Worm (Caenorhabditis elegans): ENCODE measurements around the gene C18E9.5.

The C18E9.5 gene

DNA sequence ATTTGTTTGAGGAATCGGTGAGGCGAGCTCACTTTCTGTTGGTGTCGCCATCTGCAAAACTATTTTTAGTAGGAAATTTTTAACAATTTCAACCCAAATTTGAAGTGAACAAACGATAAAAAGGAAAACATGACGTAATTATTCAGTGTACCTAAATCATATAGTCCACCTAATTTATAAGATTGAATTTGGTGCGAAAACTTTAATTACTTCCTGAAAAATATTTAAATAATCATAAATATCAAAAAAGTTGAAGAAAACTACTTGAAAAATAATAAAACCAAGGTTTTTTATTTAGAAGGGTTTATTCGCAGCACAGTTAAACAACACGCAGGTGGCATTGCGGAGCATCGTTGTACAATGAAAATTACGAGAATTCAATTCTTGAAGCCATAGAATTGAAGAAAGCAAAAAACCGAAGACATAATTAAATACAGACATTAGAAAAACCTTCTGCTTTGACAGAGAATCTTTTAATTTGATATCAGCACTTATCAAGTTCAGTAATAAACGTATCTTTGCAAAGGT is 3.8 kb downstream of the C18E9.5 start, which contains the start of gene tomm-40:
Gene tomm-40, minus strand, starts transcription at position 51 of the 528 bp plus-strand sequence.
- TF ChIP-seq him-1 (tag; optimal IDR thresholded peaks at IDR 0.05) (no peak), W03F9.2 (tag; optimal IDR thresholded peaks at IDR 0.05) (no peak), dao-5 (tag; optimal IDR thresholded peaks at IDR 0.05) (no peak)

DNA sequence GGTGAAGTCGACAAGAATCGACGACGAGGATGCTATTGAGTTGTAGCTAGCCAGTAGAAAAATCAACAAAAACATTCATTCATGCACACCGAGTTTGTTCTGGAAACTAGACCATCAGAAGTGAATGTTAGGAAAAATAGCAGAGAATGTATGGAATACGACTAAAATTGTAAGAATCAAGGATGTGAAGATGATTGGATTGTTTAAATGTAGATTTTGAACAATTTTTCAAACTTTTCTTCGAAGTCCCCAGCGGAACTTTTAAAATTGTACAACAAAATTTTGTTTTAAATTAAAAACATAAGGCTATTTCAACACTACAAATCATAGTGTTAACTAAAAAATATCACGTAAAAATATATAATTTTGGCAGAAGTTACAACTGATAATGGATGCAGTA is 12.9 kb downstream of the C18E9.5 start, which contains the start of gene C18E9.7:
Gene C18E9.7, minus strand, starts transcription at position 101 of the 400 bp plus-strand sequence.
- TF ChIP-seq him-1 (tag; optimal IDR thresholded peaks at IDR 0.05) (no peak), dao-5 (tag; optimal IDR thresholded peaks at IDR 0.05) (no peak), W03F9.2 (tag; optimal IDR thresholded peaks at IDR 0.05) (no peak)

DNA sequence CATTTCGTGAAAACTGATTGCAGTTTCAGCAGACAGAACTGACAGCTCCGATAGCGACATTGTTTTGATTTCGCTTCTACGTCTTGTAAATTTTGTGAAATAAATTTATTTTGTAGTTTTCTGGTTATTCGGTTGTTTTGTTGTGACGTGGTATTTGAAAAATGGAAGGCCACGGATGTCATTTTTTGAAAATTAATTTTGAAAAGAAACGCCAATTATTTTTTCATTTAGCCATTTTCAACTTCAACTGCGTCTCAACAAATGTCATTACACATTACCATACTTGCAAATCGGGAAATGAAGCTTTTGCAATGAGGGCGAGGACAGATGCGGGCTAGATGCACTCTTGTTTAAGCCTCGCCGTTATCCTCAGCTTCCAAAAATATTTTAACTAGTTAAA is 18.2 kb downstream of the C18E9.5 start, which contains the start of gene C18E9.8:
Gene C18E9.8, minus strand, starts transcription at position 101 of the 400 bp plus-strand sequence.
- TF ChIP-seq him-1 (tag; optimal IDR thresholded peaks at IDR 0.05) (no peak), W03F9.2 (tag; optimal IDR thresholded peaks at IDR 0.05) (no peak), dao-5 (tag; optimal IDR thresholded peaks at IDR 0.05) (no peak)

DNA sequence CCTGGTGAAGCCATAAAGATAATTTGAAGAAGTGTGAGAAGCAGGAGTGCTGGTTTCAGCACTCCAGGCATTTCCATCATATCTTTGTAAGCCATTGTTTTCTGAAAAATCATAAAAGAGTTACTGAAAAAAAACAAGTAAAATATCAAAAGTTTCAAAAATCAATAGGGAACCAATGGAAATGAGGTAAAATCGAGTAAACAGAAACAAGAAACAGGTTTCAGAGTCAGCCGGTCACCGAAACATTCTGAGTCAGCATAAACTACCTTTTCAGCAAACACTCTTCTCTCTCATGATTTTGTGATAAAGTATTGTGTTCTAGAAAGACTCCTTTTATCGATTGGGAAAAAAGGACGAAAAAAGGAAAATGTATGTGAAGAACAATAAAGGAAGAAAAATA is 19.7 kb downstream of the C18E9.5 start, which contains the start of gene C18E9.9:
Gene C18E9.9, minus strand, starts transcription at position 101 of the 400 bp plus-strand sequence.
- TF ChIP-seq him-1 (tag; optimal IDR thresholded peaks at IDR 0.05) (no peak), dao-5 (tag; optimal IDR thresholded peaks at IDR 0.05) (no peak), W03F9.2 (tag; optimal IDR thresholded peaks at IDR 0.05) (no peak)

DNA sequence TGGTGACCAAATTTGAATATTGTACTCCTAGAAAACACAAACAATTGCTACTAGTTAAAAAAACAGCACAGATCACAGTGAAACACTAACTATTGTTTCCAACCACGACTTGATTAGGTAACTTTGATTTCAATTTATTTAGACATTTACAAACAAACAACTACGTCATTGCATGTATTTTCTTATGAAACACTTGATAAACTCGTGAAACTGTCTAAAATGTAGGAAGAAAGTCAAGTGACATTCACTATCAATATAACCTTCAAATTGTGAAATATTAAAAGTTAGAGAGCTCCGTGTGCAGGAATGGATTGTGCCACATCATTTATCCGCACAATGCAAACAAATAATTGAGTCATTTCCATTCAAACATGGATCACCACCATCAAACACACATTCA is 20.5 kb downstream of the C18E9.5 start:
- no peak for TF ChIP-seq W03F9.2 (tag; optimal IDR thresholded peaks at IDR 0.05)
- TF ChIP-seq dao-5 (tag; optimal IDR thresholded peaks at IDR 0.05) = no peak
- no peak for TF ChIP-seq him-1 (tag; optimal IDR thresholded peaks at IDR 0.05)

DNA sequence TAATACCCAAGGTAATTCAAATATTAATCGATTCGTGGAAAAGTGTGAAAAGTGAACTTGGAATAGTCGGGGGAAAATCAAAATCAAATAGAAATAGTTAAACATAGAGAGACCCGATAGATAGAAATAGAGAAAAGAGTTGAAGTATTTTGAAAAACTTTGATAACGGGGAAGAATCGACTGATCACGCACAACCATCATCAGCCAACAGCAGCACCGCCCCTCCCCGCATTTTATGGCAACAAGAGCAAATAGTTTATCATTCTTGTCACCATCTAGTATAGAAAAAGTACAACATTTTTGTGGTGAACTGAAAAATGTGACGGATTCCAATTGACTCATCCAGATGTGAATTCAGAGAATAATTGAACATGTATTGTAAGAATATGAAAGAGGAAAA is 21.8 kb downstream of the C18E9.5 start:
- TF ChIP-seq W03F9.2 (tag; optimal IDR thresholded peaks at IDR 0.05) = no peak
- no peak for TF ChIP-seq dao-5 (tag; optimal IDR thresholded peaks at IDR 0.05)
- TF ChIP-seq him-1 (tag; optimal IDR thresholded peaks at IDR 0.05) = no peak

DNA sequence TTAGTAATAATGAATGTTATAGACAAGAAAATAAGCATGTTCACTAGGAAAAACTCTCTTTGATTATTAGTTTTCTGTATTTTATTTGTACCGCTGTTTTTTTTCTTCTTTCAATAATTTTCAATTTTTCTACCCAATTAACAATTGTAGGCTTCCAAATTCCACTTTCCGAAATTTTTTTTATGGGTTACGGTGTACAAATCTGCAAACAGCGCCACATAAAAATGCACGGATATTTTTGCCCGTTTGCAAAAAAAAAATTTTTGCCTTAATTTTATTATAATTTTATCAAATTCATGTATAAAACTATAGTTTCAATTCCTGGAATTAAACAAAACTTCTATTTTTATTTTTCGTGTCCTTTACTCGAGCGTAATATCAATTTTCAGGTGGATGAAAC is 23.0 kb downstream of the C18E9.5 start, which contains the start of gene ooc-5:
Gene ooc-5, plus strand, starts transcription at position 381 of the 400 bp plus-strand sequence.
- TF ChIP-seq W03F9.2 (tag; optimal IDR thresholded peaks at IDR 0.05) (no peak), him-1 (tag; optimal IDR thresholded peaks at IDR 0.05) (no peak), dao-5 (tag; optimal IDR thresholded peaks at IDR 0.05) (no peak)

DNA sequence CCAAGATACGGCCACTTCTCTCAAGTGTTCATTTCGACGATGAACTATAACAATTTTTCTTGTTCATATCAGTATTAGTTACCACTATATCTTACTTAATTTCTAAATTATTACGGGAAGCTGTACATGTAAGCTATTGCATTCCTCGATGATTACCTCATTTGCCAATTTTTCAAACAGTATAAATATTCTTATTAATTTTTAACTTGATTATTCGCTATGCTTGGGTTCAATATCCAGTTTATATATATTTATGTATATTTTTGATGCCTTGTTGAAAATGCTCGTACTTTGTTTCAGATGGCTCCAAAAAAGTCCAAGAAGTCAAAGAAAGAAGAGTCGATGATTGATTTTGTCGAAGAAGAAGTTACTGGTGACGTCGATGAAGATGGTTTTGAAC is 24.6 kb downstream of the C18E9.5 start, which contains the start of gene F44G4.1:
Gene F44G4.1, plus strand, starts transcription at position 301 of the 400 bp plus-strand sequence.
- no peak for TF ChIP-seq him-1 (tag; optimal IDR thresholded peaks at IDR 0.05)
- no peak for TF ChIP-seq W03F9.2 (tag; optimal IDR thresholded peaks at IDR 0.05)

DNA sequence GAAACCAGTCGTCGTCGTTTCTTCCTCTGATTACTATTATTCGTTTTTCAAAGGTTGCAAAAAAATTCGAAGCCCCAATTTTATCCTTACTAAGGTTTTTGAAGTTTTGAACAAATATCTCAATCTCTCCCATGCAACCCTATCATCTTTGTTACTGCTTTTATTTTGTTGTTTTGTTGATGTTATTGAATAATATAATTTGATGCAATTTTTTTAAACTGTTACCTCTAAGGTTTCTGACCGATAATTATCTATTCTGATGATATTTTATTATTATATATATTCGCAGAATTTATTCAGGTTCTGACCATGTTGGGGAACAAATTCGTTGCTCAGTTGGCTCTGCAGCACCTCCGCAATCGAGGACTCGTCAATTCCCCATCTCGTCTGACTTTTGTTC is 26.3 kb downstream of the C18E9.5 start, which contains the start of gene ndub-2:
Gene ndub-2, plus strand, starts transcription at position 301 of the 400 bp plus-strand sequence.
- TF ChIP-seq dao-5 (tag; optimal IDR thresholded peaks at IDR 0.05) (no peak), W03F9.2 (tag; optimal IDR thresholded peaks at IDR 0.05) (no peak), him-1 (tag; optimal IDR thresholded peaks at IDR 0.05) (no peak)

DNA sequence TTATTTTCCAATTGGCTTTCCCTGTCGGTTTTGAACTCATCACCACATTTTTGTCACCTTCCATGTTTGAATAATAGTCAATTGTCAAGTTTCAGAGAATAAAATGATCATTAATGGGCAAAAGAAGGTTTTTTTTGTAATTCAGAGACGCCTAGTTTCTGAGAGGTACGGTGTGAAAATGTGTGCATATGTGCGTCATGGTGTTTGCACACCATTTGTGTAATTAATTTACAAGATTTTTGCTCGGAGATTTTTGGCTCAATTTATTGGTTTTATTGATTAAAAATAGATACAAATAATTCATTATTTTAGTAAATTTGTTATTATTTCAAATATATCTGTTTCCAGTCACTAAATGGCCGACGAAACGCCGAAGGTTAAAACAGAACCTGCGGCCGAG is 27.7 kb downstream of the C18E9.5 start, which contains the start of the genes F44G4.3 and tdp-1:
Gene F44G4.3, minus strand, starts transcription at position 184 of the 400 bp plus-strand sequence.
Gene tdp-1, plus strand, starts transcription at position 347 of the 400 bp plus-strand sequence.
- TF ChIP-seq him-1 (tag; optimal IDR thresholded peaks at IDR 0.05) (no peak), W03F9.2 (tag; optimal IDR thresholded peaks at IDR 0.05) (no peak), dao-5 (tag; optimal IDR thresholded peaks at IDR 0.05) (no peak)

DNA sequence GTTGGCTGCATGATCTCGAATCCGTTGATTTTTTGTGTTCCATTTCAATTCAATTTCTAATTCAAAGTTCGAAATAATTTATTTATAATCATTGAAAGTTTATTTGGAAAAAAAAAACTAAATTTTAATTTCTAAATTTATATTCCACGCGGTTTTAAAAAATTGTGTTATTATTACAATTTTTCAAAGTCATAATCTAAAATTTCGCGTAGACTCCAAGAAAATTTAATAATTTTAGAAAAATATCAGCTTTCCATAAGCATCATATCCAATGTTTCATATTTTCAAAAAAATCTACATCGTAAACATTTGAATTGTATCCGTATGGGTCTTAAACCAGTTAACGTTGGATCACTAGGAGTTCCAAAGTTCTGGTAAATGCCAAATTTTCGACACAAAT is 30.6 kb downstream of the C18E9.5 start, which contains the start of gene F44G4.5:
Gene F44G4.5, minus strand, starts transcription at position 101 of the 400 bp plus-strand sequence.
- no peak for TF ChIP-seq dao-5 (tag; optimal IDR thresholded peaks at IDR 0.05)
- no peak for TF ChIP-seq W03F9.2 (tag; optimal IDR thresholded peaks at IDR 0.05)
- no peak for TF ChIP-seq him-1 (tag; optimal IDR thresholded peaks at IDR 0.05)

DNA sequence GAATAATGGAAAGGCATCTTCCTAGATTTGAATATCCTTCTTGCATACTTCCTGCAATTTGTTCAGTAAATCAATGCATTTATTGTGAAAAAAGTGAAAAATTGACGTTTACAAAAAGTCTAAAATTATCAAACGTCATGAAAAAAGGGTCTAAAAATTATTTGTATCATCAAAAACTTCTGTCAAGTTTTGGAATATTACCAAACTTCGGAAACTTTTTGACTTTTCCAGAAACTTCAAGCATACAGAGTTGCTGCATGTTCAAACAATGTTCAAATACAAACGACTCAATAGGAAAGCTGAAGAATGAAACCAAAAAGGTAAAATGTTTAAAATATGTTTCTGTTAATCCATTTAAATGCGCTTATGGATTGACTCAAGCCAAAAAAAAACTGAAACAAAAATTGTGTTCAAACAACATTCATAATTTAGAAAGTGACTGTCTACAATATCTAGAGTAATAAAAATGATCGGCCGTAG is 32.0 kb downstream of the C18E9.5 start, which contains the start of gene F44G4.6:
Gene F44G4.6, minus strand, starts transcription at position 51 of the 480 bp plus-strand sequence.
- TF ChIP-seq dao-5 (tag; optimal IDR thresholded peaks at IDR 0.05) (no peak), W03F9.2 (tag; optimal IDR thresholded peaks at IDR 0.05) (no peak), him-1 (tag; optimal IDR thresholded peaks at IDR 0.05) (no peak)

DNA sequence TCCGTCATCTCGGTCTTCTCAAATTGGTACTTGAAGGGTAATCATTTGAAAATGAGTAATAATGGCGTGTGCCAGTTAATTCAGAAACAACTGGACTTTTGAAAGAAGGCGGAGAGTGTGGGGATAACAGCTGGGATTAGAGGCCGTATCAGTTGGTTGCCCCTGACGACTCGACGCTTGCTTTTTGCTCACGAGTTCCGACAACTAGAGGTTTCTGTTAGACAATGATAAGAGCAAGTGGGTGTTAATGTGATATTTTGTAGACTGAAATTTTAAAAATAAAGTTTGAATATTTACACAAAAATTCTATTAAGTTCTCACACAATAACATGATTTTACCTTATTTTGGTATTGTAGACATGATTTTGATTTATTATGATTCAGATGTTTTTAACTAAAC is 35.3 kb downstream of the C18E9.5 start, which contains the start of gene F44G4.7:
Gene F44G4.7, minus strand, starts transcription at position 101 of the 400 bp plus-strand sequence.
- TF ChIP-seq W03F9.2 (tag; optimal IDR thresholded peaks at IDR 0.05) (no peak), him-1 (tag; optimal IDR thresholded peaks at IDR 0.05) (no peak), dao-5 (tag; optimal IDR thresholded peaks at IDR 0.05) (no peak)

DNA sequence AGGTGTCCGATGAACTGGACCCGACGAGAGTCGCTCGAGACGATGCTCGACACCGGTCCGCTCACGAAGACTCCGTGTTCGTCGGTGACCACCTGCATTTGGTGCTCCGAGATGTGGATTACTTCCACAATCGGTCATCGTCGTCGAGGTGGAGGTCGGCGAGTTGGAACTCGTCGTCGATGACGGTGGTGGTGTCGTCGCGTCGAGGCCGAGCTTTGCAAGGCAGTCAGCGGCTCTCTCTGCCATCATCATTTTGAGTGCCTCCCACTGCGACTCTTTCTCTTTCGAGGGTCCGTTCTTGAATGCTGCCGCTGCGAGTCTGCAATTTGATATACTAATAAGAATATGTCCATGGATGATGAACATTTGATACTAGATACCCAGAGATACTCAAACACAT is 38.0 kb downstream of the C18E9.5 start:
- TF ChIP-seq dao-5 (tag; optimal IDR thresholded peaks at IDR 0.05) (no peak), W03F9.2 (tag; optimal IDR thresholded peaks at IDR 0.05) (no peak)
